Worm (Caenorhabditis elegans): ENCODE data around the gene nhr-159.

DNA sequence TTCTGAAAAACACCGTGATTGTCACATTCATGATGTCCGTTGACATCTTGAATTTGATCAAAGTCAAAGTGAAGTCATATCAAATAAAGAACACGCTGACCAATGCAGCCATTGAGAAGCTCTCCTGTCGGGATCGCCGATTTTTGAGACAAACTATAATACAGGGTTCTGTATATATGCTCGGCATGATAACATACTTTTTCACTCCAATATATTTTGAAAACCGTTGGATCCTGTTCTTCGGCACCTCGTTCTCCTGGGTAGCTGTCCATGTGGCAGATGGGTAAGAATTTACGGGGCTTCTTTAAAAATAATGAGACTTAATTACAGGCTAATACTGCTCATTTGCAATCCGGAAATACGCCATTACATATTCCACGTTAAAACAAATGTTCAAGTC, 44.4 kb upstream of the nhr-159 start:
- TF ChIP-seq egl-27 (tag; optimal IDR thresholded peaks at IDR 0.05) (no peak), snpc-4 (tag; optimal IDR thresholded peaks at IDR 0.05) (no peak), sup-37 (GFP tag; optimal IDR thresholded peaks at IDR 0.05) (no peak), sox-4 (tag; optimal IDR thresholded peaks at IDR 0.05) (no peak)

Data from whole organism, L1 larva.